Worm (Caenorhabditis elegans) whole organism, early embryonic: Measurements from ENCODE around the gene xbx-6.

ENCODE experiments used
- B0310.2 ChIP-seq: sonication (generic microtip); optimal IDR thresholded peaks from 2 replicates; lab custom pipeline; 2016; ENCODE audit warnings: mild to moderate bottlenecking, missing genetic modification characterization, missing compliant biosample characterization
- F13C5.2 ChIP-seq: sonication (generic microtip); optimal IDR thresholded peaks from 2 replicates; lab custom pipeline; 2017; ENCODE audit warnings: mild to moderate bottlenecking, missing genetic modification characterization, inconsistent platforms, missing compliant biosample characterization
- ama-1 ChIP-seq: fragments of 150-350 bp; optimal IDR thresholded peaks from 2 replicates; lab custom pipeline; 2014
- ceh-13 ChIP-seq: fragments of 200-800 bp; sonication (Bioruptor generic); optimal IDR thresholded peaks from 2 replicates; lab custom pipeline; 2018; ENCODE audit warnings: mild to moderate bottlenecking, missing genetic modification characterization, missing compliant biosample characterization
- flt-1 ChIP-seq: fragments of 200-800 bp; sonication (Bioruptor generic); IDR thresholded peaks from 2 replicates; pipeline ENCODE4 v1.3.6; 2022; ENCODE audit warnings: missing genetic modification characterization, missing compliant biosample characterization
- scrt-1 ChIP-seq: fragments of 200-800 bp; sonication (Bioruptor generic); IDR thresholded peaks from 2 replicates; pipeline ENCODE4 v1.3.6; 2022; ENCODE audit warnings: missing genetic modification characterization, missing compliant biosample characterization
- tbx-37 ChIP-seq: fragments of 200-800 bp; sonication (Bioruptor generic); conservative IDR thresholded peaks from 2 replicates; pipeline ENCODE4 v1.3.6; 2022; ENCODE audit warnings: missing genetic modification reagents, missing genetic modification characterization, missing compliant biosample characterization
- tra-4 ChIP-seq: sonication (generic microtip); optimal IDR thresholded peaks from 2 replicates; lab custom pipeline; 2017; ENCODE audit warnings: missing genetic modification characterization, missing compliant biosample characterization

ce11 chrV:9730743-9731706 is 28.2 kb downstream of the xbx-6 start:
- TF ChIP-seq scrt-1 (no peak), F13C5.2 (tag; lab: Kevin White, UChicago) (peak; percentile 46), ama-1 (lab: Kevin White, UChicago) (peak; percentile 81), ceh-13 (GFP tag; lab: Kevin White, UChicago) (no peak), flt-1 (peak; percentile 42; the same call in 1 of the 2 replicates), tbx-37 (GFP tag; lab: Robert Waterston, UW) (0 out of 2 replicates have a peak, but pooled peaks have one; percentile 13), tra-4 (tag; lab: Kevin White, UChicago) (no peak), B0310.2 (tag; lab: Kevin White, UChicago) (peak; percentile 70)
